Fruit fly (Drosophila melanogaster) S2 (cell line): ENCODE measurements around the gene Gr66a.

Source experiments
- CG8478 ChIP-seq: fragments of >200 bp; optimal IDR thresholded peaks from 2 replicates; lab custom pipeline; 2018
- CTCF ChIP-seq, 2 experiments: fragments of >200 bp; optimal IDR thresholded peaks; 2 replicates each; lab custom pipeline; 2018

- TF ChIP-seq CTCF (optimal IDR thresholded peaks at IDR 0.05; lab: Kevin White, UChicago) (no peak), CG8478 (lab: Kevin White, UChicago) (no peak)
These were observed 21.0 kb downstream of the Gr66a start for dm6 chr3L:8285773-8286172.
